Worm (Caenorhabditis elegans) whole organism, young adult: ENCODE data around the gene C15H9.2.

Source experiments
- B0261.1 ChIP-seq: sonication (generic microtip); optimal IDR thresholded peaks from 2 replicates; lab custom pipeline; 2016; ENCODE audit warnings: mild to moderate bottlenecking, missing genetic modification characterization, moderate library complexity, missing compliant biosample characterization
- B0336.3 ChIP-seq: fragments of 200-800 bp; sonication (Bioruptor generic); IDR thresholded peaks from 2 replicates; pipeline ENCODE4 v1.3.6; 2022; ENCODE audit warnings: missing genetic modification characterization, missing compliant biosample characterization
- C17E4.6 ChIP-seq: fragments of 200-800 bp; sonication (Bioruptor generic); IDR thresholded peaks from 2 replicates; pipeline ENCODE4 v1.3.6; 2022; ENCODE audit warnings: missing genetic modification reagents, missing genetic modification characterization, missing compliant biosample characterization
- F22D6.2 ChIP-seq: sonication (generic microtip); optimal IDR thresholded peaks from 2 replicates; lab custom pipeline; 2016; ENCODE audit warnings: mild to moderate bottlenecking, missing genetic modification characterization, missing compliant biosample characterization
- F55B11.4 ChIP-seq: sonication (generic microtip); optimal IDR thresholded peaks from 2 replicates; lab custom pipeline; 2016; ENCODE audit warnings: missing compliant biosample characterization, missing genetic modification characterization, borderline replicate concordance; ENCODE audit not compliant: insufficient read depth
- F57C9.4 ChIP-seq: sonication (generic microtip); optimal IDR thresholded peaks from 2 replicates; lab custom pipeline; 2017; ENCODE audit warnings: mild to moderate bottlenecking, missing genetic modification characterization, missing compliant biosample characterization
- K11D2.4 ChIP-seq: fragments of 200-800 bp; sonication (Bioruptor generic); IDR thresholded peaks from 2 replicates; pipeline ENCODE4 v1.3.6; 2022; ENCODE audit warnings: missing genetic modification reagents, missing genetic modification characterization, missing compliant biosample characterization
- Y53G8AR.9 ChIP-seq: fragments of 200-800 bp; sonication (Bioruptor generic); conservative IDR thresholded peaks from 2 replicates; pipeline ENCODE4 v1.3.6; 2022; ENCODE audit warnings: missing genetic modification reagents, missing genetic modification characterization, missing compliant biosample characterization
- Y56A3A.18 ChIP-seq: fragments of 200-800 bp; sonication (Bioruptor generic); IDR thresholded peaks from 2 replicates; pipeline ENCODE4 v1.3.6; 2022; ENCODE audit warnings: missing genetic modification reagents, missing genetic modification characterization, missing compliant biosample characterization
- ama-1 ChIP-seq, 3 experiments: fragments of 150-350 bp in 1 of 3; sonication (generic microtip) in 2 of 3; optimal IDR thresholded peaks; 2 replicates each; lab custom pipeline; 2014 to 2018; ENCODE audit warnings: missing biosample characterization in 2 of 3, missing genetic modification characterization in 2 of 3, missing genetic modification reagents in 2 of 3
- aptf-2 ChIP-seq: fragments of 200-800 bp; sonication (Bioruptor generic); conservative IDR thresholded peaks from 2 replicates; pipeline ENCODE4 v1.3.6; 2022; ENCODE audit warnings: missing genetic modification reagents, missing genetic modification characterization, missing compliant biosample characterization
- atf-7 ChIP-seq: sonication (generic microtip); optimal IDR thresholded peaks from 2 replicates; lab custom pipeline; 2017; ENCODE audit warnings: mild to moderate bottlenecking, missing genetic modification characterization, missing compliant biosample characterization
- athp-1 ChIP-seq: sonication (generic microtip); optimal IDR thresholded peaks from 2 replicates; lab custom pipeline; 2017; ENCODE audit warnings: mild to moderate bottlenecking, missing genetic modification characterization, missing compliant biosample characterization
- bed-1 ChIP-seq: fragments of 200-800 bp; sonication (Bioruptor generic); IDR thresholded peaks from 2 replicates; pipeline ENCODE4 v1.3.6; 2022; ENCODE audit warnings: missing genetic modification reagents, missing genetic modification characterization, missing compliant biosample characterization
- chd-7 ChIP-seq: sonication (generic microtip); optimal IDR thresholded peaks from 2 replicates; lab custom pipeline; 2016; ENCODE audit warnings: mild to moderate bottlenecking, missing genetic modification characterization, moderate library complexity, missing compliant biosample characterization
- die-1 ChIP-seq: sonication (generic microtip); optimal IDR thresholded peaks from 2 replicates; lab custom pipeline; 2016; ENCODE audit warnings: missing genotype, mild to moderate bottlenecking, missing genetic modification characterization, missing compliant biosample characterization
- dpff-1 ChIP-seq: sonication (generic microtip); optimal IDR thresholded peaks from 2 replicates; lab custom pipeline; 2017; ENCODE audit warnings: mild to moderate bottlenecking, missing genetic modification characterization, missing compliant biosample characterization
- fkh-3 ChIP-seq: sonication (generic microtip); optimal IDR thresholded peaks from 2 replicates; lab custom pipeline; 2016; ENCODE audit warnings: mild to moderate bottlenecking, missing genetic modification characterization, missing compliant biosample characterization
- hmg-1.2 ChIP-seq: fragments of 200-800 bp; sonication (Bioruptor generic); IDR thresholded peaks from 2 replicates; pipeline ENCODE4 v1.3.6; 2022; ENCODE audit warnings: missing genetic modification reagents, missing genetic modification characterization, missing compliant biosample characterization
- lag-1 ChIP-seq: fragments of 200-800 bp; sonication (Bioruptor generic); IDR thresholded peaks from 2 replicates; pipeline ENCODE4 v1.3.6; 2022; ENCODE audit warnings: missing genetic modification reagents, missing genetic modification characterization, missing compliant biosample characterization
- let-607 ChIP-seq, 2 experiments: fragments of 200-800 bp in 1 of 2; sonication (Bioruptor generic) in 1 of 2; sonication (generic microtip) in 1 of 2; optimal IDR thresholded peaks; 2 replicates each; lab custom pipeline; 2016 to 2018; ENCODE audit warnings: mild to moderate bottlenecking in 2 of 2, missing compliant biosample characterization in 2 of 2, missing genetic modification characterization in 2 of 2, moderate library complexity in 2 of 2, missing genotype in 1 of 2
- lsl-1 ChIP-seq: fragments of 200-800 bp; sonication (Bioruptor generic); optimal IDR thresholded peaks from 2 replicates; lab custom pipeline; 2018; ENCODE audit warnings: mild to moderate bottlenecking, missing genetic modification characterization, moderate library complexity, missing compliant biosample characterization
- lsy-27 ChIP-seq: sonication (generic microtip); optimal IDR thresholded peaks from 2 replicates; lab custom pipeline; 2017; ENCODE audit warnings: missing genetic modification characterization, mild to moderate bottlenecking, missing compliant biosample characterization, antibody characterized with exemption, missing genotype, borderline replicate concordance; ENCODE audit not compliant: insufficient read depth
- madf-10 ChIP-seq: sonication (generic microtip); optimal IDR thresholded peaks from 2 replicates; lab custom pipeline; 2016; ENCODE audit warnings: mild to moderate bottlenecking, missing genetic modification characterization, missing compliant biosample characterization
- madf-3 ChIP-seq: fragments of 200-800 bp; sonication (Bioruptor generic); IDR thresholded peaks from 2 replicates; pipeline ENCODE4 v1.3.6; 2022; ENCODE audit warnings: missing genetic modification reagents, missing genetic modification characterization, missing compliant biosample characterization
- madf-6 ChIP-seq: fragments of 200-800 bp; sonication (Bioruptor generic); IDR thresholded peaks from 2 replicates; pipeline ENCODE4 v1.3.6; 2022; ENCODE audit warnings: missing genetic modification reagents, missing genetic modification characterization, missing compliant biosample characterization
- madf-8 ChIP-seq: fragments of 200-800 bp; sonication (Bioruptor generic); conservative IDR thresholded peaks from 2 replicates; pipeline ENCODE4 v1.3.6; 2022; ENCODE audit warnings: missing genetic modification reagents, missing genetic modification characterization, missing compliant biosample characterization
- mes-4 ChIP-seq: sonication (generic microtip); optimal IDR thresholded peaks from 2 replicates; lab custom pipeline; 2016; ENCODE audit warnings: missing genotype, missing genetic modification characterization, missing compliant biosample characterization
- mxl-1 ChIP-seq: sonication (generic microtip); optimal IDR thresholded peaks from 2 replicates; lab custom pipeline; 2016; ENCODE audit warnings: missing genetic modification characterization, missing compliant biosample characterization
- nfya-2 ChIP-seq: fragments of 200-800 bp; sonication (Bioruptor generic); IDR thresholded peaks from 2 replicates; pipeline ENCODE4 v1.3.6; 2022; ENCODE audit warnings: missing genetic modification reagents, missing genetic modification characterization, missing compliant biosample characterization
- nhr-90 ChIP-seq: sonication (generic microtip); optimal IDR thresholded peaks from 2 replicates; lab custom pipeline; 2016; ENCODE audit warnings: missing genotype, mild to moderate bottlenecking, missing genetic modification characterization, missing compliant biosample characterization
- pha-4 ChIP-seq: fragments of 150-350 bp; sonication (generic microtip); optimal IDR thresholded peaks from 2 replicates; lab custom pipeline; 2014; ENCODE audit warnings: missing biosample characterization, missing genetic modification reagents, missing genetic modification characterization
- sdz-38 ChIP-seq: sonication (generic microtip); optimal IDR thresholded peaks from 2 replicates; lab custom pipeline; 2016; ENCODE audit warnings: missing genotype, missing genetic modification characterization, missing compliant biosample characterization
- snpc-3.4 ChIP-seq: sonication (generic microtip); optimal IDR thresholded peaks from 2 replicates; lab custom pipeline; 2017; ENCODE audit warnings: missing genetic modification characterization, mild to moderate bottlenecking, missing compliant biosample characterization, antibody characterized with exemption, moderate library complexity, missing genotype, missing genetic modification reagents
- sptf-2 ChIP-seq: fragments of 200-800 bp; sonication (Bioruptor generic); optimal IDR thresholded peaks from 2 replicates; lab custom pipeline; 2018; ENCODE audit warnings: mild to moderate bottlenecking, missing genetic modification characterization, missing compliant biosample characterization
- tlf-1 ChIP-seq: fragments of 200-800 bp; sonication (Bioruptor generic); optimal IDR thresholded peaks from 2 replicates; lab custom pipeline; 2018; ENCODE audit warnings: mild to moderate bottlenecking, missing genetic modification characterization, missing compliant biosample characterization
- unc-130 ChIP-seq: sonication (generic microtip); optimal IDR thresholded peaks from 2 replicates; lab custom pipeline; 2016; ENCODE audit warnings: missing genetic modification reagents, missing genetic modification characterization, missing compliant biosample characterization
- zfh-2 ChIP-seq: fragments of 200-800 bp; sonication (Bioruptor generic); conservative IDR thresholded peaks from 2 replicates; pipeline ENCODE4 v1.3.6; 2022; ENCODE audit warnings: missing genetic modification reagents, missing genetic modification characterization, missing compliant biosample characterization
- ztf-18 ChIP-seq: sonication (generic microtip); optimal IDR thresholded peaks from 2 replicates; lab custom pipeline; 2016; ENCODE audit warnings: missing genotype, mild to moderate bottlenecking, missing genetic modification characterization, missing compliant biosample characterization
- ztf-22 ChIP-seq: fragments of 200-800 bp; sonication (Bioruptor generic); optimal IDR thresholded peaks from 2 replicates; lab custom pipeline; 2018; ENCODE audit warnings: mild to moderate bottlenecking, missing genetic modification characterization, moderate library complexity, missing compliant biosample characterization

The C15H9.2 gene

ce11 chrX:6082660-6083059, 35.7 kb upstream of the C15H9.2 start, which contains the start of gene C45B2.3 (continued):
- TF ChIP-seq hmg-1.2 = no peak
- no peak for TF ChIP-seq madf-8 (GFP tag; lab: Robert Waterston, UW)
- no peak for TF ChIP-seq K11D2.4 (GFP tag; lab: Robert Waterston, UW)

ce11 chrX:6084439-6084838, 33.9 kb upstream of the C15H9.2 start, which contains the start of gene C45B2.2:
C45B2.2 (plus strand) TSS chrX:6084739.
- TF ChIP-seq bed-1 (GFP tag; lab: Robert Waterston, UW) (no peak), sdz-38 (no peak), chd-7 (tag; lab: Kevin White, UChicago) (no peak), ztf-22 (GFP tag; lab: Kevin White, UChicago) (no peak), dpff-1 (tag; lab: Kevin White, UChicago) (no peak), B0261.1 (tag; lab: Kevin White, UChicago) (no peak), mes-4 (tag; lab: Kevin White, UChicago) (no peak), athp-1 (no peak)

ce11 chrX:6085824-6086223, 32.5 kb upstream of the C15H9.2 start, which contains the start of gene C45B2.1:
C45B2.1 (plus strand) TSS chrX:6086124.
- TF ChIP-seq aptf-2 (no peak), ama-1 (optimal IDR thresholded peaks at IDR 0.05; lab: Kevin White, UChicago) (no peak), ama-1 (GFP tag; optimal IDR thresholded peaks at IDR 0.05; lab: Kevin White, UChicago) (no peak), C17E4.6 (no peak)

- TF ChIP-seq snpc-3.4 (tag; lab: Kevin White, UChicago) (no peak), pha-4 (no peak), lsy-27 (tag; lab: Kevin White, UChicago) (no peak), Y56A3A.18 (GFP tag; lab: Robert Waterston, UW) (no peak), lsl-1 (GFP tag; lab: Kevin White, UChicago) (no peak)
Measured at ce11 chrX:6087676-6088075, 30.6 kb upstream of the C15H9.2 start, which contains the start of gene C45B2.8. C45B2.8 (plus strand) TSS chrX:6087976.

ce11 chrX:6088718-6089117, 29.6 kb upstream of the C15H9.2 start:
- TF ChIP-seq Y56A3A.18 (GFP tag; lab: Robert Waterston, UW) (peak; percentile 18; the same call in 1 of the 2 replicates), B0336.3 (GFP tag; lab: Robert Waterston, UW) (0 out of 2 replicates have a peak, but pooled peaks have one; percentile 23), Y53G8AR.9 (GFP tag; lab: Robert Waterston, UW) (0 out of 2 replicates have a peak, but pooled peaks have one; percentile 39), lsy-27 (tag; lab: Kevin White, UChicago) (no peak), unc-130 (GFP tag; lab: Kevin White, UChicago) (no peak), let-607 (tag; optimal IDR thresholded peaks at IDR 0.05; lab: Kevin White, UChicago) (peak; percentile 7 to 42), lag-1 (GFP tag; lab: Robert Waterston, UW) (no peak), fkh-3 (no peak), nfya-2 (GFP tag; lab: Robert Waterston, UW) (no peak), F57C9.4 (tag; lab: Kevin White, UChicago) (no peak), mxl-1 (no peak), madf-6 (GFP tag; lab: Robert Waterston, UW) (no peak), F55B11.4 (tag; lab: Kevin White, UChicago) (no peak), tlf-1 (GFP tag; lab: Kevin White, UChicago) (peak; percentile 54), madf-3 (GFP tag; lab: Robert Waterston, UW) (no peak), C17E4.6 (no peak), die-1 (peak; percentile 20), F22D6.2 (tag; lab: Kevin White, UChicago) (peak; percentile 22), ztf-18 (tag; lab: Kevin White, UChicago) (no peak), madf-8 (GFP tag; lab: Robert Waterston, UW) (no peak), atf-7 (tag; lab: Kevin White, UChicago) (peak; percentile 41), nhr-90 (tag; lab: Kevin White, UChicago) (no peak), zfh-2 (GFP tag; lab: Robert Waterston, UW) (no peak), sptf-2 (GFP tag; lab: Kevin White, UChicago) (peak; percentile 12), madf-10 (tag; lab: Kevin White, UChicago) (peak; percentile 61)
